Fruit fly (Drosophila melanogaster): ENCODE data around the gene Rpn3.

- TF ChIP-seq CG8478 (optimal IDR thresholded peaks at IDR 0.05): no peak
- TF ChIP-seq CTCF (optimal IDR thresholded peaks at IDR 0.05): no peak
Observed at dm6 chr2L:19098668-19099067, 47.1 kb downstream of the Rpn3 start.
